Worm (Caenorhabditis elegans) whole organism, L4/young adult: ENCODE results near the gene Y71H2B.2.

Experiments used
- dao-5 ChIP-seq: sonication (generic microtip); optimal IDR thresholded peaks from 2 replicates; lab custom pipeline; 2016; ENCODE audit warnings: missing genotype, missing genetic modification characterization, moderate library complexity, missing compliant biosample characterization
- him-1 ChIP-seq: sonication (generic microtip); optimal IDR thresholded peaks from 2 replicates; lab custom pipeline; 2016; ENCODE audit warnings: missing genotype, missing genetic modification reagents, missing genetic modification characterization, missing compliant biosample characterization

- TF ChIP-seq him-1 (tag; lab: Kevin White, UChicago) (no peak), dao-5 (tag; lab: Kevin White, UChicago) (no peak)
These were observed 3.4 kb upstream of the Y71H2B.2 start, which contains the start of gene ppfr-4 for ce11 chrIII:2619559-2619958.
